Worm (Caenorhabditis elegans): Measurements from ENCODE around the gene unc-86.

ce11 chrIII:8249381-8249780 lies 33.2 kb upstream of the unc-86 start, which contains the start of the genes C02F5.10 and C02F5.2:
- TF ChIP-seq ceh-34 (tag; optimal IDR thresholded peaks at IDR 0.05) (no peak), dve-1 (tag; optimal IDR thresholded peaks at IDR 0.05) (no peak), nhr-11 (tag; optimal IDR thresholded peaks at IDR 0.05) (no peak), pha-4 (tag; optimal IDR thresholded peaks at IDR 0.05) (no peak), nfya-1 (tag; optimal IDR thresholded peaks at IDR 0.05) (no peak), ref-2 (tag; optimal IDR thresholded peaks at IDR 0.05) (no peak), fkh-10 (GFP tag; optimal IDR thresholded peaks at IDR 0.05) (no peak), tbx-2 (tag; optimal IDR thresholded peaks at IDR 0.05) (no peak), Y22D7AL.16 (tag; optimal IDR thresholded peaks at IDR 0.05) (no peak), pqm-1 (tag; optimal IDR thresholded peaks at IDR 0.05) (no peak), ama-1 (optimal IDR thresholded peaks at IDR 0.05) (no peak), unc-55 (GFP tag; optimal IDR thresholded peaks at IDR 0.05) (no peak)

Data from whole organism, late embryonic.